Worm (Caenorhabditis elegans) whole organism, young adult: Measurements from ENCODE around the gene mbk-2.

Experiments used
- B0019.2 ChIP-seq: fragments of 200-800 bp; sonication (Bioruptor generic); conservative IDR thresholded peaks from 2 replicates; pipeline ENCODE4 v1.3.6; 2022; ENCODE audit warnings: missing genetic modification reagents, missing genetic modification characterization, missing compliant biosample characterization
- B0336.3 ChIP-seq: fragments of 200-800 bp; sonication (Bioruptor generic); IDR thresholded peaks from 2 replicates; pipeline ENCODE4 v1.3.6; 2022; ENCODE audit warnings: missing genetic modification characterization, missing compliant biosample characterization
- C17E4.6 ChIP-seq: fragments of 200-800 bp; sonication (Bioruptor generic); IDR thresholded peaks from 2 replicates; pipeline ENCODE4 v1.3.6; 2022; ENCODE audit warnings: missing genetic modification reagents, missing genetic modification characterization, missing compliant biosample characterization
- F22D6.2 ChIP-seq: sonication (generic microtip); optimal IDR thresholded peaks from 2 replicates; lab custom pipeline; 2016; ENCODE audit warnings: mild to moderate bottlenecking, missing genetic modification characterization, missing compliant biosample characterization
- F57A8.1 ChIP-seq: fragments of 200-800 bp; sonication (Bioruptor generic); optimal IDR thresholded peaks from 2 replicates; lab custom pipeline; 2018; ENCODE audit warnings: mild to moderate bottlenecking, missing genetic modification characterization, moderate library complexity, missing compliant biosample characterization
- K11D2.4 ChIP-seq: fragments of 200-800 bp; sonication (Bioruptor generic); IDR thresholded peaks from 2 replicates; pipeline ENCODE4 v1.3.6; 2022; ENCODE audit warnings: missing genetic modification reagents, missing genetic modification characterization, missing compliant biosample characterization
- Y56A3A.18 ChIP-seq: fragments of 200-800 bp; sonication (Bioruptor generic); IDR thresholded peaks from 2 replicates; pipeline ENCODE4 v1.3.6; 2022; ENCODE audit warnings: missing genetic modification reagents, missing genetic modification characterization, missing compliant biosample characterization
- bed-1 ChIP-seq: fragments of 200-800 bp; sonication (Bioruptor generic); IDR thresholded peaks from 2 replicates; pipeline ENCODE4 v1.3.6; 2022; ENCODE audit warnings: missing genetic modification reagents, missing genetic modification characterization, missing compliant biosample characterization
- cebp-1 ChIP-seq, 2 experiments: fragments of 200-800 bp in 1 of 2; sonication (Bioruptor generic) in 1 of 2; sonication (generic microtip) in 1 of 2; IDR thresholded peaks in 1 of 2; optimal IDR thresholded peaks in 1 of 2; 2 replicates each; pipeline versions ENCODE4 v1.3.6 to Lab custom; 2017 to 2022; ENCODE audit warnings: missing compliant biosample characterization in 2 of 2, missing genetic modification characterization in 2 of 2, mild to moderate bottlenecking in 1 of 2, missing genetic modification reagents in 1 of 2, moderate library complexity in 1 of 2
- cebp-2 ChIP-seq: fragments of 200-800 bp; sonication (Bioruptor generic); IDR thresholded peaks from 2 replicates; pipeline ENCODE4 v1.3.6; 2022; ENCODE audit warnings: missing genetic modification characterization, missing compliant biosample characterization
- ceh-27 ChIP-seq: fragments of 200-800 bp; sonication (Bioruptor generic); optimal IDR thresholded peaks from 2 replicates; lab custom pipeline; 2018; ENCODE audit warnings: mild to moderate bottlenecking, missing genetic modification characterization, moderate library complexity, missing compliant biosample characterization
- dox-1 ChIP-seq: fragments of 200-800 bp; sonication (Bioruptor generic); IDR thresholded peaks from 2 replicates; pipeline ENCODE4 v1.3.6; 2022; ENCODE audit warnings: missing genetic modification reagents, missing genetic modification characterization, missing compliant biosample characterization
- dpff-1 ChIP-seq: sonication (generic microtip); optimal IDR thresholded peaks from 2 replicates; lab custom pipeline; 2017; ENCODE audit warnings: mild to moderate bottlenecking, missing genetic modification characterization, missing compliant biosample characterization
- dpl-1 ChIP-seq: fragments of 150-350 bp; optimal IDR thresholded peaks from 2 replicates; lab custom pipeline; 2014; ENCODE audit warnings: missing biosample characterization, missing genetic modification reagents, missing genetic modification characterization
- efl-1 ChIP-seq: fragments of 150-350 bp; optimal IDR thresholded peaks from 2 replicates; lab custom pipeline; 2014; ENCODE audit warnings: missing biosample characterization, missing genetic modification reagents, missing genetic modification characterization
- egl-44 ChIP-seq: fragments of 200-800 bp; sonication (Bioruptor generic); IDR thresholded peaks from 2 replicates; pipeline ENCODE4 v1.3.6; 2022; ENCODE audit warnings: missing genetic modification reagents, missing genetic modification characterization, missing compliant biosample characterization
- ekl-4 ChIP-seq: fragments of 200-800 bp; sonication (Bioruptor generic); IDR thresholded peaks from 2 replicates; pipeline ENCODE4 v1.3.6; 2022; ENCODE audit warnings: missing genetic modification reagents, missing genetic modification characterization, missing compliant biosample characterization
- ets-4 ChIP-seq: fragments of 200-800 bp; sonication (Bioruptor generic); optimal IDR thresholded peaks from 2 replicates; lab custom pipeline; 2018; ENCODE audit warnings: mild to moderate bottlenecking, missing genetic modification characterization, missing compliant biosample characterization
- hsf-1 ChIP-seq: fragments of 200-800 bp; sonication (Bioruptor generic); IDR thresholded peaks from 2 replicates; pipeline ENCODE4 v1.3.6; 2022; ENCODE audit warnings: missing genetic modification reagents, missing genetic modification characterization, missing compliant biosample characterization
- let-607 ChIP-seq, 2 experiments: fragments of 200-800 bp in 1 of 2; sonication (Bioruptor generic) in 1 of 2; sonication (generic microtip) in 1 of 2; optimal IDR thresholded peaks; 2 replicates each; lab custom pipeline; 2016 to 2018; ENCODE audit warnings: mild to moderate bottlenecking in 2 of 2, missing compliant biosample characterization in 2 of 2, missing genetic modification characterization in 2 of 2, moderate library complexity in 2 of 2, missing genotype in 1 of 2
- lsl-1 ChIP-seq: fragments of 200-800 bp; sonication (Bioruptor generic); optimal IDR thresholded peaks from 2 replicates; lab custom pipeline; 2018; ENCODE audit warnings: mild to moderate bottlenecking, missing genetic modification characterization, moderate library complexity, missing compliant biosample characterization
- lsy-27 ChIP-seq: sonication (generic microtip); optimal IDR thresholded peaks from 2 replicates; lab custom pipeline; 2017; ENCODE audit warnings: missing genetic modification characterization, mild to moderate bottlenecking, missing compliant biosample characterization, antibody characterized with exemption, missing genotype, borderline replicate concordance; ENCODE audit not compliant: insufficient read depth
- madf-10 ChIP-seq: sonication (generic microtip); optimal IDR thresholded peaks from 2 replicates; lab custom pipeline; 2016; ENCODE audit warnings: mild to moderate bottlenecking, missing genetic modification characterization, missing compliant biosample characterization
- mel-28 ChIP-seq: sonication (generic microtip); optimal IDR thresholded peaks from 2 replicates; lab custom pipeline; 2016; ENCODE audit warnings: borderline replicate concordance, mild to moderate bottlenecking, missing genetic modification characterization, missing compliant biosample characterization
- mes-4 ChIP-seq: sonication (generic microtip); optimal IDR thresholded peaks from 2 replicates; lab custom pipeline; 2016; ENCODE audit warnings: missing genotype, missing genetic modification characterization, missing compliant biosample characterization
- nfyb-1 ChIP-seq: fragments of 200-800 bp; sonication (Bioruptor generic); IDR thresholded peaks from 2 replicates; pipeline ENCODE4 v1.3.6; 2022; ENCODE audit warnings: missing genetic modification reagents, missing genetic modification characterization, missing compliant biosample characterization
- nhr-80 ChIP-seq: sonication (generic microtip); optimal IDR thresholded peaks from 2 replicates; lab custom pipeline; 2016; ENCODE audit warnings: missing genetic modification characterization, missing compliant biosample characterization
- nhr-90 ChIP-seq: sonication (generic microtip); optimal IDR thresholded peaks from 2 replicates; lab custom pipeline; 2016; ENCODE audit warnings: missing genotype, mild to moderate bottlenecking, missing genetic modification characterization, missing compliant biosample characterization
- pha-4 ChIP-seq: fragments of 150-350 bp; sonication (generic microtip); optimal IDR thresholded peaks from 2 replicates; lab custom pipeline; 2014; ENCODE audit warnings: missing biosample characterization, missing genetic modification reagents, missing genetic modification characterization
- snpc-1.1 ChIP-seq: sonication (generic microtip); optimal IDR thresholded peaks from 2 replicates; lab custom pipeline; 2017; ENCODE audit warnings: missing genetic modification characterization, mild to moderate bottlenecking, missing compliant biosample characterization, antibody characterized with exemption, moderate library complexity, missing genotype, missing genetic modification reagents; ENCODE audit not compliant: insufficient read depth
- snpc-4 ChIP-seq, 5 experiments: fragments of 150-350 bp in 1 of 5; sonication (generic microtip) in 4 of 5; optimal IDR thresholded peaks; 2 replicates each; lab custom pipeline; 2014 to 2018; ENCODE audit warnings: missing genetic modification characterization in 5 of 5, missing biosample characterization in 3 of 5, antibody characterized with exemption in 2 of 5, mild to moderate bottlenecking in 2 of 5, missing compliant biosample characterization in 2 of 5, missing genotype in 2 of 5, moderate library complexity in 2 of 5, missing genetic modification reagents in 1 of 5
- tbp1 ChIP-seq: fragments of 200-800 bp; sonication (Bioruptor generic); optimal IDR thresholded peaks from 2 replicates; lab custom pipeline; 2018; ENCODE audit warnings: mild to moderate bottlenecking, missing genetic modification characterization, missing compliant biosample characterization
- unc-130 ChIP-seq: sonication (generic microtip); optimal IDR thresholded peaks from 2 replicates; lab custom pipeline; 2016; ENCODE audit warnings: missing genetic modification reagents, missing genetic modification characterization, missing compliant biosample characterization
- xnd-1 ChIP-seq: sonication (generic microtip); optimal IDR thresholded peaks from 2 replicates; lab custom pipeline; 2016; ENCODE audit warnings: missing genotype, missing genetic modification reagents, missing genetic modification characterization, missing compliant biosample characterization
- zfh-2 ChIP-seq: fragments of 200-800 bp; sonication (Bioruptor generic); conservative IDR thresholded peaks from 2 replicates; pipeline ENCODE4 v1.3.6; 2022; ENCODE audit warnings: missing genetic modification reagents, missing genetic modification characterization, missing compliant biosample characterization
- ztf-18 ChIP-seq: sonication (generic microtip); optimal IDR thresholded peaks from 2 replicates; lab custom pipeline; 2016; ENCODE audit warnings: missing genotype, mild to moderate bottlenecking, missing genetic modification characterization, missing compliant biosample characterization
- ztf-22 ChIP-seq: fragments of 200-800 bp; sonication (Bioruptor generic); optimal IDR thresholded peaks from 2 replicates; lab custom pipeline; 2018; ENCODE audit warnings: mild to moderate bottlenecking, missing genetic modification characterization, moderate library complexity, missing compliant biosample characterization
- ztf-6 ChIP-seq: fragments of 200-800 bp; sonication (Bioruptor generic); IDR thresholded peaks from 2 replicates; pipeline ENCODE4 v1.3.6; 2022; ENCODE audit warnings: missing genetic modification reagents, missing genetic modification characterization, missing compliant biosample characterization

Gene mbk-2

DNA sequence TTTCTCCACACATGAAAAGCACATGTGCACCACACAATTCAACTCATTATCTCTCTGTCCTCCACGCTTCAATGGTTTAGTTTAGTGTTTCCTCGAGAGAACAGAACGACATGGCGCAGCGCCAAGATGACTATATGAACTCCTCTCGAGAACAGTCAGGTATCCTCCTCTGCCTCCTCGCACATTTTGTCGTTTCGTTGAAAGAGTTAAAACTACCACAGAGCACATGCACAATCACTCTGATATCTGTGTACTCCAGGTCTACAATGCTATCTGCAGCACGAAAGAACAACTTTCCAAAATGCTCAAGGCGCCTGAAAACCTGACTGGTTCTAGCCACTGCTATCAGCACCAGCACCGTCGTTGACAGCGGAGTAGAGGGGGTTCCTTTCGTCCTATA is 17.8 kb downstream of the mbk-2 start (continued):
- TF ChIP-seq nhr-80 = peak; percentile 98
- peak; percentile 34 to 46 for TF ChIP-seq let-607 (tag; optimal IDR thresholded peaks at IDR 0.05; lab: Kevin White, UChicago)
- TF ChIP-seq nfyb-1 (GFP tag; lab: Robert Waterston, UW) = peak; percentile 70
- TF ChIP-seq cebp-1 (GFP tag; IDR thresholded peaks at IDR 0.05; lab: Robert Waterston, UW) = no peak
- TF ChIP-seq cebp-1 (tag; optimal IDR thresholded peaks at IDR 0.05; lab: Kevin White, UChicago) = peak; percentile 9
- no peak for TF ChIP-seq ztf-6 (GFP tag; lab: Robert Waterston, UW)
- TF ChIP-seq ztf-22 (GFP tag; lab: Kevin White, UChicago) = peak; percentile 34
- TF ChIP-seq B0019.2 (GFP tag; lab: Robert Waterston, UW) = no peak
- TF ChIP-seq dox-1 (GFP tag; lab: Robert Waterston, UW) = peak; percentile 61; the same call in 1 of the 2 replicates
- peak; percentile 36; the same call in 1 of the 2 replicates for TF ChIP-seq zfh-2 (GFP tag; lab: Robert Waterston, UW)
- TF ChIP-seq ets-4 (GFP tag; lab: Kevin White, UChicago) = peak; percentile 70
- peak; percentile 49 for TF ChIP-seq nhr-90 (tag; lab: Kevin White, UChicago)
- no peak for TF ChIP-seq snpc-4 (GFP tag; optimal IDR thresholded peaks at IDR 0.05; lab: Kevin White, UChicago)
- TF ChIP-seq snpc-4 (tag; optimal IDR thresholded peaks at IDR 0.05; lab: Kevin White, UChicago) = no peak
- no peak for TF ChIP-seq F57A8.1
- no peak for TF ChIP-seq mel-28 (tag; lab: Kevin White, UChicago)
- TF ChIP-seq C17E4.6 = no peak
- TF ChIP-seq B0336.3 (GFP tag; lab: Robert Waterston, UW) = peak; percentile 51; the same call in 1 of the 2 replicates
- TF ChIP-seq, all 124 proteins: peak for 20

ce11 chrIV:13027801-13028641 is 19.1 kb downstream of the mbk-2 start:
- TF ChIP-seq zfh-2 (GFP tag; lab: Robert Waterston, UW) = 0 out of 2 replicates have a peak, but pooled peaks have one; percentile 44
- no peak for TF ChIP-seq bed-1 (GFP tag; lab: Robert Waterston, UW)
- TF ChIP-seq egl-44 = 0 out of 2 replicates have a peak, but pooled peaks have one; percentile 25
- no peak for TF ChIP-seq pha-4 (tag; lab: Kevin White, UChicago)
- no peak for TF ChIP-seq dpff-1
- TF ChIP-seq hsf-1 (GFP tag; lab: Robert Waterston, UW) = no peak
- TF ChIP-seq Y56A3A.18 (GFP tag; lab: Robert Waterston, UW) = no peak
- TF ChIP-seq ekl-4 (GFP tag; lab: Robert Waterston, UW) = no peak

- TF ChIP-seq snpc-4 (GFP tag; optimal IDR thresholded peaks at IDR 0.05; lab: Kevin White, UChicago) = peak; percentile 14
- TF ChIP-seq snpc-4 (tag; optimal IDR thresholded peaks at IDR 0.05; lab: Kevin White, UChicago) = peak in 1 of 4 experiments; percentile 36
- no peak for TF ChIP-seq madf-10 (tag; lab: Kevin White, UChicago)
- no peak for TF ChIP-seq cebp-1 (GFP tag; IDR thresholded peaks at IDR 0.05; lab: Robert Waterston, UW)
- peak; percentile 20 for TF ChIP-seq cebp-1 (tag; optimal IDR thresholded peaks at IDR 0.05; lab: Kevin White, UChicago)
- no peak for TF ChIP-seq ztf-18 (tag; lab: Kevin White, UChicago)
- TF ChIP-seq cebp-2 (GFP tag; lab: Robert Waterston, UW) = no peak
- TF ChIP-seq B0336.3 (GFP tag; lab: Robert Waterston, UW) = no peak
- no peak for TF ChIP-seq unc-130 (GFP tag; lab: Kevin White, UChicago)
- no peak for TF ChIP-seq lsy-27 (tag; lab: Kevin White, UChicago)
- no peak for TF ChIP-seq ceh-27
- peak; percentile 66 for TF ChIP-seq xnd-1 (tag; lab: Kevin White, UChicago)
- TF ChIP-seq F22D6.2 (tag; lab: Kevin White, UChicago) = no peak
- peak; percentile 49 for TF ChIP-seq nhr-80
- peak; percentile 87 for TF ChIP-seq efl-1 (GFP tag; lab: Kevin White, UChicago)
- TF ChIP-seq dpl-1 (GFP tag; lab: Kevin White, UChicago) = peak; percentile 49
- no peak for TF ChIP-seq mes-4 (tag; lab: Kevin White, UChicago)
- TF ChIP-seq snpc-1.1 = no peak
- no peak for TF ChIP-seq K11D2.4 (GFP tag; lab: Robert Waterston, UW)
- peak; percentile 44; the same call in 1 of the 2 replicates for TF ChIP-seq dox-1 (GFP tag; lab: Robert Waterston, UW)
- TF ChIP-seq lsl-1 (GFP tag; lab: Kevin White, UChicago) = peak; percentile 61
- peak; percentile 19 for TF ChIP-seq tbp1
Observed at ce11 chrIV:13028746-13029673, 20.1 kb downstream of the mbk-2 start.
